Worm (Caenorhabditis elegans): Measurements from ENCODE around the gene ugt-4.

Gene ugt-4

ce11 chrV:12763291-12763995 lies 31.7 kb downstream of the ugt-4 start, which contains the start of the genes abcf-1 and scc-3:
abcf-1 (minus strand) TSS chrV:12763375.
scc-3 (plus strand) TSS chrV:12763945.
- TF ChIP-seq lsy-2 (tag; optimal IDR thresholded peaks at IDR 0.05) = peak; percentile 86 to 98
- peak; percentile 38 for TF ChIP-seq nhr-20 (tag; optimal IDR thresholded peaks at IDR 0.05)
- TF ChIP-seq rnt-1 (tag; optimal IDR thresholded peaks at IDR 0.05) = peak; percentile 25
- TF ChIP-seq efl-1 (optimal IDR thresholded peaks at IDR 0.05) = peak; percentile 25 to 62
- TF ChIP-seq efl-1 (GFP tag; optimal IDR thresholded peaks at IDR 0.05 in 1 of 2) = peak; percentile 66 to 93
- no peak; the same call in 1 of the 2 replicates for TF ChIP-seq isw-1 (GFP tag; IDR thresholded peaks at IDR 0.05)
- TF ChIP-seq tbx-2 (tag; optimal IDR thresholded peaks at IDR 0.05) = no peak
- no peak for TF ChIP-seq jun-1 (tag; optimal IDR thresholded peaks at IDR 0.05)
- TF ChIP-seq C16A3.4 (tag; optimal IDR thresholded peaks at IDR 0.05) = peak; percentile 5
- peak; percentile 45 to 71 for TF ChIP-seq lin-35 (GFP tag; optimal IDR thresholded peaks at IDR 0.05)
- TF ChIP-seq skn-1 (tag; optimal IDR thresholded peaks at IDR 0.05) = peak; percentile 51
- no peak for TF ChIP-seq fkh-8 (tag; optimal IDR thresholded peaks at IDR 0.05)
- peak; percentile 53 for TF ChIP-seq mep-1 (tag; optimal IDR thresholded peaks at IDR 0.05)
- peak; percentile 84 for TF ChIP-seq F16B12.6 (tag; optimal IDR thresholded peaks at IDR 0.05)
- TF ChIP-seq swsn-7 (tag; optimal IDR thresholded peaks at IDR 0.05) = peak; percentile 32
- peak; percentile 21 for TF ChIP-seq nhr-47 (tag; optimal IDR thresholded peaks at IDR 0.05)
- peak in 1 of 6 experiments; percentile 37 for TF ChIP-seq elt-3 (tag; optimal IDR thresholded peaks at IDR 0.05)
- TF ChIP-seq lir-3 (tag; optimal IDR thresholded peaks at IDR 0.05; ENCODE audit: poor library complexity) = no peak
- peak; percentile 40 for TF ChIP-seq xbp-1 (tag; optimal IDR thresholded peaks at IDR 0.05)
- no peak for TF ChIP-seq zag-1 (tag; optimal IDR thresholded peaks at IDR 0.05)
- peak; percentile 47 to 74 (median 59) for TF ChIP-seq dpl-1 (GFP tag; optimal IDR thresholded peaks at IDR 0.05)
- TF ChIP-seq unc-130 (tag; optimal IDR thresholded peaks at IDR 0.05) = peak; percentile 6

- no peak for TF ChIP-seq ztf-11 (tag; optimal IDR thresholded peaks at IDR 0.05)
- TF ChIP-seq ceh-82 (tag; optimal IDR thresholded peaks at IDR 0.05) = no peak
- no peak for TF ChIP-seq tlp-1 (tag; optimal IDR thresholded peaks at IDR 0.05)
- no peak for TF ChIP-seq elt-2 (tag; optimal IDR thresholded peaks at IDR 0.05)
- no peak for TF ChIP-seq egl-27 (tag; optimal IDR thresholded peaks at IDR 0.05)
Measured at ce11 chrV:12760913-12761312, 34.2 kb downstream of the ugt-4 start, which contains the start of gene F18E2.15. F18E2.15 (minus strand) TSS chrV:12761013.

- TF ChIP-seq nhr-11 (tag; optimal IDR thresholded peaks at IDR 0.05) (no peak), ceh-63 (GFP tag; optimal IDR thresholded peaks at IDR 0.05) (no peak), fkh-8 (tag; optimal IDR thresholded peaks at IDR 0.05) (no peak), lin-35 (GFP tag; optimal IDR thresholded peaks at IDR 0.05) (no peak), skn-1 (tag; optimal IDR thresholded peaks at IDR 0.05) (no peak), pqm-1 (tag; optimal IDR thresholded peaks at IDR 0.05) (no peak), fkh-4 (tag; optimal IDR thresholded peaks at IDR 0.05; ENCODE audit: borderline replicate concordance) (no peak), jun-1 (tag; optimal IDR thresholded peaks at IDR 0.05) (no peak), ceh-88 (GFP tag; IDR thresholded peaks at IDR 0.05) (no peak), nhr-77 (tag; optimal IDR thresholded peaks at IDR 0.05) (no peak), tbx-2 (tag; optimal IDR thresholded peaks at IDR 0.05) (no peak)
Measured at ce11 chrV:12759660-12760059, 35.5 kb downstream of the ugt-4 start, which contains the start of gene papl-1. papl-1 (minus strand) TSS chrV:12759760.

ce11 chrV:12754839-12755238 lies 40.3 kb downstream of the ugt-4 start, which contains the start of gene gpa-13:
gpa-13 (minus strand) TSS chrV:12754939.
- no peak for TF ChIP-seq elt-2 (tag; optimal IDR thresholded peaks at IDR 0.05)
- TF ChIP-seq ces-1 (GFP tag; optimal IDR thresholded peaks at IDR 0.05) = no peak
- no peak for TF ChIP-seq isw-1 (GFP tag; IDR thresholded peaks at IDR 0.05)
- TF ChIP-seq ceh-88 (GFP tag; IDR thresholded peaks at IDR 0.05) = no peak
- no peak for TF ChIP-seq tlp-1 (tag; optimal IDR thresholded peaks at IDR 0.05)
- no peak for TF ChIP-seq nhr-12 (tag; optimal IDR thresholded peaks at IDR 0.05)
- TF ChIP-seq ets-5 (GFP tag; IDR thresholded peaks at IDR 0.05) = no peak
